Fruit fly (Drosophila melanogaster) whole organism, embryonic: ENCODE data around the gene CG31100.
A peak's percentile ranks its signal among the peaks of the same experiment; 100 is the strongest.

Source experiments
- CG10274 ChIP-seq: fragments of 200-800 bp; sonication (Bioruptor generic); optimal IDR thresholded peaks from 3 replicates; lab custom pipeline; 2017; ENCODE audit warnings: missing biosample characterization, mild to moderate bottlenecking, missing genetic modification characterization
- CG10979 ChIP-seq: fragments of 200-800 bp; sonication (Bioruptor generic); optimal IDR thresholded peaks from 2 replicates; lab custom pipeline; 2018; ENCODE audit warnings: missing biosample characterization, mild to moderate bottlenecking, missing genetic modification characterization, moderate library complexity
- CG11398 ChIP-seq: fragments of 200-800 bp; sonication (Bioruptor generic); optimal IDR thresholded peaks from 2 replicates; lab custom pipeline; 2016; ENCODE audit warnings: missing biosample characterization, missing genetic modification characterization
- CG12104 ChIP-seq: fragments of 200-800 bp; sonication (Bioruptor generic); optimal IDR thresholded peaks from 3 replicates; lab custom pipeline; 2016; ENCODE audit warnings: missing biosample characterization, missing genetic modification characterization
- CG12391 ChIP-seq: fragments of 200-800 bp; sonication (Bioruptor generic); optimal IDR thresholded peaks from 3 replicates; lab custom pipeline; 2018; ENCODE audit warnings: missing biosample characterization, mild to moderate bottlenecking, missing genetic modification characterization, moderate library complexity
- CG12942 ChIP-seq: fragments of 200-800 bp; sonication (Bioruptor generic); optimal IDR thresholded peaks from 3 replicates; lab custom pipeline; 2016; ENCODE audit warnings: missing biosample characterization, missing genetic modification characterization
- CG13894 ChIP-seq: fragments of 200-800 bp; sonication (Bioruptor generic); optimal IDR thresholded peaks from 3 replicates; lab custom pipeline; 2018; ENCODE audit warnings: missing biosample characterization, mild to moderate bottlenecking, missing genetic modification characterization, moderate library complexity
- CG16779 ChIP-seq: fragments of 200-800 bp; sonication (Bioruptor generic); IDR thresholded peaks from 2 replicates; pipeline ENCODE4 v1.3.6; 2022; ENCODE audit warnings: missing biosample characterization, missing genetic modification characterization
- CG17328 ChIP-seq: fragments of 200-800 bp; sonication (Bioruptor generic); IDR thresholded peaks from 2 replicates; pipeline ENCODE4 v1.3.6; 2022; ENCODE audit warnings: missing biosample characterization, missing genetic modification characterization
- CG17359 ChIP-seq: fragments of 200-800 bp; sonication (Bioruptor generic); optimal IDR thresholded peaks from 3 replicates; lab custom pipeline; 2018; ENCODE audit warnings: missing biosample characterization, mild to moderate bottlenecking, missing genetic modification characterization, moderate library complexity
- CG2202 ChIP-seq: fragments of 200-800 bp; sonication (Bioruptor generic); optimal IDR thresholded peaks from 2 replicates; lab custom pipeline; 2018; ENCODE audit warnings: missing biosample characterization, mild to moderate bottlenecking, missing genetic modification characterization
- CG2889 ChIP-seq: fragments of 200-800 bp; sonication (Bioruptor generic); IDR thresholded peaks from 3 replicates; pipeline ENCODE4 v1.3.6; 2022; ENCODE audit warnings: missing biosample characterization, missing genetic modification characterization
- CG32772 ChIP-seq: fragments of 200-800 bp; sonication (Bioruptor generic); IDR thresholded peaks from 2 replicates; pipeline ENCODE4 v1.3.6; 2022; ENCODE audit warnings: missing biosample characterization, missing genetic modification characterization
- CG33557 ChIP-seq: fragments of 200-800 bp; sonication (Bioruptor generic); optimal IDR thresholded peaks from 2 replicates; lab custom pipeline; 2019; ENCODE audit warnings: missing biosample characterization, mild to moderate bottlenecking, missing genetic modification characterization, moderate library complexity
- CG34422 ChIP-seq: fragments of 200-800 bp; sonication (Bioruptor generic); IDR thresholded peaks from 3 replicates; pipeline ENCODE4 v1.3.6; 2022; ENCODE audit warnings: missing biosample characterization, missing genetic modification characterization
- CG4360 ChIP-seq: fragments of 200-800 bp; sonication (Bioruptor generic); IDR thresholded peaks from 2 replicates; pipeline ENCODE4 v1.3.6; 2022; ENCODE audit warnings: missing biosample characterization, missing genetic modification characterization
- CG6683 ChIP-seq: fragments of 200-800 bp; sonication (Bioruptor generic); optimal IDR thresholded peaks from 2 replicates; lab custom pipeline; 2017; ENCODE audit warnings: missing biosample characterization, mild to moderate bottlenecking, missing genetic modification characterization, missing genetic modification reagents
- CG8089 ChIP-seq: fragments of 200-800 bp; sonication (Bioruptor generic); optimal IDR thresholded peaks from 3 replicates; lab custom pipeline; 2016; ENCODE audit warnings: missing biosample characterization, missing genetic modification characterization
- CG8944 ChIP-seq: fragments of 200-800 bp; sonication (Bioruptor generic); optimal IDR thresholded peaks from 3 replicates; lab custom pipeline; 2016; ENCODE audit warnings: missing biosample characterization, missing genetic modification characterization
- CG9727 ChIP-seq: fragments of 200-800 bp; sonication (Bioruptor generic); optimal IDR thresholded peaks from 3 replicates; lab custom pipeline; 2017; ENCODE audit warnings: missing biosample characterization, mild to moderate bottlenecking, missing genetic modification characterization
- CTCF ChIP-seq: fragments of 200-800 bp; sonication (Bioruptor generic); optimal IDR thresholded peaks from 2 replicates; lab custom pipeline; 2017; ENCODE audit warnings: missing biosample characterization, mild to moderate bottlenecking, missing genetic modification characterization, moderate library complexity
- Camta ChIP-seq: fragments of 200-800 bp; sonication (Bioruptor generic); optimal IDR thresholded peaks from 2 replicates; lab custom pipeline; 2016; ENCODE audit warnings: missing biosample characterization, missing genetic modification characterization
- Deaf1 ChIP-seq: fragments of 200-800 bp; optimal IDR thresholded peaks from 3 replicates; lab custom pipeline; 2019; ENCODE audit warnings: missing biosample characterization, mild to moderate bottlenecking, missing genetic modification characterization, moderate library complexity
- HLH3B ChIP-seq: fragments of 200-800 bp; sonication (Bioruptor generic); IDR thresholded peaks from 2 replicates; pipeline ENCODE4 v1.3.6; 2022; ENCODE audit warnings: missing biosample characterization, missing genetic modification characterization
- Hmx ChIP-seq: fragments of 200-800 bp; sonication (Bioruptor generic); optimal IDR thresholded peaks from 2 replicates; lab custom pipeline; 2016; ENCODE audit warnings: missing biosample characterization, missing genetic modification characterization
- Meics ChIP-seq: fragments of 200-800 bp; sonication (Bioruptor generic); optimal IDR thresholded peaks from 2 replicates; lab custom pipeline; 2017; ENCODE audit warnings: missing biosample characterization, mild to moderate bottlenecking, missing genetic modification characterization
- Nf-YB ChIP-seq: fragments of 200-800 bp; sonication (Bioruptor generic); optimal IDR thresholded peaks from 3 replicates; lab custom pipeline; 2019; ENCODE audit warnings: missing biosample characterization, mild to moderate bottlenecking, missing genetic modification characterization, moderate library complexity
- Nf-YC ChIP-seq: fragments of 200-800 bp; optimal IDR thresholded peaks from 3 replicates; lab custom pipeline; 2019; ENCODE audit warnings: missing biosample characterization, mild to moderate bottlenecking, missing genetic modification characterization, moderate library complexity
- NfI ChIP-seq: fragments of 200-800 bp; sonication (Bioruptor generic); optimal IDR thresholded peaks from 3 replicates; lab custom pipeline; 2018; ENCODE audit warnings: missing biosample characterization, mild to moderate bottlenecking, missing genetic modification characterization, moderate library complexity
- Scr ChIP-seq: fragments of 200-800 bp; sonication (Bioruptor generic); IDR thresholded peaks from 2 replicates; pipeline ENCODE4 v1.3.6; 2022; ENCODE audit warnings: missing biosample characterization, missing genetic modification characterization; ENCODE audit not compliant: partially characterized antibody
- Six4 ChIP-seq: fragments of 200-800 bp; sonication (Bioruptor generic); optimal IDR thresholded peaks from 2 replicates; lab custom pipeline; 2016; ENCODE audit warnings: missing biosample characterization, missing genetic modification characterization
- al ChIP-seq: fragments of 200-800 bp; sonication (Bioruptor generic); IDR thresholded peaks from 2 replicates; pipeline ENCODE4 v1.3.6; 2022; ENCODE audit warnings: missing biosample characterization, missing genetic modification characterization
- ash1 ChIP-seq: fragments of 200-800 bp; sonication (Bioruptor generic); optimal IDR thresholded peaks from 2 replicates; lab custom pipeline; 2018; ENCODE audit warnings: missing biosample characterization, mild to moderate bottlenecking, missing genetic modification characterization
- az2 ChIP-seq: fragments of 200-800 bp; sonication (Bioruptor generic); optimal IDR thresholded peaks from 3 replicates; lab custom pipeline; 2016; ENCODE audit warnings: missing biosample characterization, missing genetic modification characterization
- cad ChIP-seq: fragments of >200 bp; optimal IDR thresholded peaks from 2 replicates; lab custom pipeline; 2017; ENCODE audit warnings: missing biosample characterization, missing genetic modification characterization
- dmrt11E ChIP-seq: fragments of 200-800 bp; sonication (Bioruptor generic); optimal IDR thresholded peaks from 3 replicates; lab custom pipeline; 2018; ENCODE audit warnings: missing biosample characterization, mild to moderate bottlenecking, missing genetic modification characterization, moderate library complexity
- dpn ChIP-seq, 2 experiments: fragments of 200-800 bp; sonication (Bioruptor generic); optimal IDR thresholded peaks; 3 replicates each; lab custom pipeline; 2016; ENCODE audit warnings: missing biosample characterization in 2 of 2, missing genetic modification characterization in 2 of 2
- fd64A ChIP-seq: fragments of 200-800 bp; sonication (Bioruptor generic); optimal IDR thresholded peaks from 3 replicates; lab custom pipeline; 2018; ENCODE audit warnings: missing biosample characterization, mild to moderate bottlenecking, missing genetic modification characterization
- gce ChIP-seq: fragments of 200-800 bp; sonication (Bioruptor generic); IDR thresholded peaks from 3 replicates; pipeline ENCODE4 v1.3.6; 2022; ENCODE audit warnings: missing biosample characterization, missing genetic modification characterization
- gem ChIP-seq: fragments of 200-800 bp; sonication (Bioruptor generic); optimal IDR thresholded peaks from 2 replicates; lab custom pipeline; 2019; ENCODE audit warnings: missing biosample characterization, mild to moderate bottlenecking, missing genetic modification characterization, moderate library complexity
- grau ChIP-seq: fragments of 200-800 bp; optimal IDR thresholded peaks from 3 replicates; lab custom pipeline; 2019; ENCODE audit warnings: missing biosample characterization, mild to moderate bottlenecking, missing genetic modification characterization, moderate library complexity
- gsb ChIP-seq: fragments of 200-800 bp; sonication (Bioruptor generic); IDR thresholded peaks from 2 replicates; pipeline ENCODE4 v1.3.6; 2022; ENCODE audit warnings: missing biosample characterization, missing genetic modification characterization
- lilli ChIP-seq: fragments of 200-800 bp; sonication (Bioruptor generic); optimal IDR thresholded peaks from 3 replicates; lab custom pipeline; 2016; ENCODE audit warnings: missing biosample characterization, missing genetic modification characterization
- org-1 ChIP-seq: fragments of 200-800 bp; sonication (Bioruptor generic); optimal IDR thresholded peaks from 2 replicates; lab custom pipeline; 2017; ENCODE audit warnings: missing biosample characterization, missing genetic modification characterization
- p53 ChIP-seq: fragments of 200-800 bp; sonication (Bioruptor generic); optimal IDR thresholded peaks from 2 replicates; lab custom pipeline; 2016; ENCODE audit warnings: missing biosample characterization, missing genetic modification characterization
- pum ChIP-seq: fragments of 200-800 bp; sonication (Bioruptor generic); optimal IDR thresholded peaks from 2 replicates; lab custom pipeline; 2016; ENCODE audit warnings: missing biosample characterization, missing genetic modification characterization
- pzg ChIP-seq: fragments of 200-800 bp; sonication (Bioruptor generic); optimal IDR thresholded peaks from 3 replicates; lab custom pipeline; 2018; ENCODE audit warnings: missing biosample characterization, mild to moderate bottlenecking, missing genetic modification characterization, moderate library complexity
- sens ChIP-seq: fragments of 200-800 bp; sonication (Bioruptor generic); peaks from one replicate; lab custom pipeline; 2016; ENCODE audit warnings: missing biosample characterization, missing genetic modification characterization
- sob ChIP-seq: fragments of 200-800 bp; sonication (Bioruptor generic); IDR thresholded peaks from 2 replicates; pipeline ENCODE4 v1.3.6; 2022; ENCODE audit warnings: missing biosample characterization, missing genetic modification characterization
- toy ChIP-seq: fragments of 200-800 bp; sonication (Bioruptor generic); IDR thresholded peaks from 2 replicates; pipeline ENCODE4 v1.3.6; 2022; ENCODE audit warnings: missing biosample characterization, missing genetic modification characterization
- z ChIP-seq: fragments of 200-800 bp; sonication (Bioruptor generic); IDR thresholded peaks from 3 replicates; pipeline ENCODE4 v1.3.6; 2022; ENCODE audit warnings: missing biosample characterization, missing genetic modification characterization

Gene CG31100

DNA sequence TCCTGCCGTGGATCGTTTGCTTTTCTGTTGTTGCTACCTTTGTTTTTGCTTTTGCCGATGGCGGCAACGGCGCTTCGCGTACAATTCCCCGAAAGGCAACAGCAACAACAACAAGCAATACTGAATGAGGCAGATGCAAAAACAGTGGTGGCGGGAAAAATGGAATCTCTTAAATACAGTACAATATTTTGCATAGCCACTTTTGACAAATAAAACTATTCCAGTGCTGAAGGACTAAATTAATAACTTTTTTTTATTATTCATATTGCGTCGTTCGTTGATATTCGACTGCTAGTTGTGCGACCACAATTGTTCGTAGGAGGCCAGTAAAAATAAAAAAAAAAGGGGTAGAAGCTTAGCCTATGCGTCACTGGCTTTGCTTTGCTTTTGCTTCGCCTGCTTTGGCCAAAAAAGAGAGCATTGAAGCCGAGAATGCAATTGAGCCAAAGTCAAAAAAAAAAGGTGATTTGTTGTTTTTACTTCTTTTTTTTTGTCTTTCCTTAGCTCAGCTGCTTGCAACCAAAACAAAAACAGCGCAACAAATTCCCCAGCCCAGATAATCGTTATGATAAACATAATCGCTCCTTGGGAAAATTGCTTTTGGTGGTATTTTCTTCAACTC, 28.5 kb upstream of the CG31100 start (continued):
- peak; percentile 89 for TF ChIP-seq CG12391 (tag; lab: Kevin White, UChicago)
- TF ChIP-seq CG9727 (GFP tag; lab: Kevin White, UChicago) = peak; percentile 80
- TF ChIP-seq Camta (GFP tag; lab: Kevin White, UChicago) = peak; percentile 81
- TF ChIP-seq CG12942 (GFP tag; lab: Kevin White, UChicago) = peak; percentile 80
- peak; percentile 92 for TF ChIP-seq CG4360 (GFP tag; lab: Robert Waterston, UW)
- peak; percentile 61 for TF ChIP-seq CG2202
- TF ChIP-seq cad = no peak
- peak; percentile 69 for TF ChIP-seq fd64A
- peak; percentile 1 for TF ChIP-seq pzg
- peak; percentile 87 for TF ChIP-seq Meics (GFP tag; lab: Kevin White, UChicago)
- TF ChIP-seq org-1 = peak; percentile 87
- peak; percentile 81 for TF ChIP-seq az2 (GFP tag; lab: Kevin White, UChicago)
- TF ChIP-seq al = peak; percentile 76
- peak; percentile 91 for TF ChIP-seq NfI (GFP tag; lab: Kevin White, UChicago)
- peak; percentile 94 for TF ChIP-seq lilli (GFP tag; lab: Kevin White, UChicago)
- peak; percentile 95 for TF ChIP-seq CG17359
- TF ChIP-seq gce (GFP tag; lab: Robert Waterston, UW) = peak; percentile 89; the same call in 2 of the 3 replicates
- TF ChIP-seq toy = peak; percentile 71; the same call in 1 of the 2 replicates
- TF ChIP-seq Scr = no peak
- peak; percentile 68 for TF ChIP-seq Six4
- peak; percentile 61 for TF ChIP-seq CG13894 (tag; lab: Kevin White, UChicago)
- peak; percentile 92 for TF ChIP-seq HLH3B (GFP tag; lab: Robert Waterston, UW)
- TF ChIP-seq ash1 = peak; percentile 53
- TF ChIP-seq Nf-YB (GFP tag; lab: Kevin White, UChicago) = peak; percentile 60
- TF ChIP-seq sens (GFP tag; lab: Kevin White, UChicago) = peak; percentile 97
- peak; percentile 92 for TF ChIP-seq CG17328 (GFP tag; lab: Robert Waterston, UW)
- peak; percentile 91 for TF ChIP-seq CG34422
- TF ChIP-seq Hmx (GFP tag; lab: Kevin White, UChicago) = peak; percentile 53
- peak; percentile 79 for TF ChIP-seq Deaf1 (tag; lab: Kevin White, UChicago)
- peak; percentile 71 for TF ChIP-seq CG11398 (GFP tag; lab: Kevin White, UChicago)
- peak; percentile 60 for TF ChIP-seq dmrt11E
- peak; percentile 76 for TF ChIP-seq CG12104 (GFP tag; lab: Kevin White, UChicago)
- TF ChIP-seq pum = peak; percentile 82
- TF ChIP-seq dpn (GFP tag; optimal IDR thresholded peaks at IDR 0.05; lab: Kevin White, UChicago) = peak; percentile 78 to 89
- peak; percentile 88 for TF ChIP-seq sob
- peak; percentile 40 for TF ChIP-seq CTCF (GFP tag; lab: Kevin White, UChicago)
- TF ChIP-seq CG6683 (GFP tag; lab: Kevin White, UChicago) = peak; percentile 73
- peak; percentile 69 for TF ChIP-seq CG10274 (GFP tag; lab: Kevin White, UChicago)
- TF ChIP-seq z (GFP tag; lab: Robert Waterston, UW) = no peak
- TF ChIP-seq Nf-YC (tag; lab: Kevin White, UChicago) = peak; percentile 30
- TF ChIP-seq p53 (GFP tag; lab: Kevin White, UChicago) = peak; percentile 18
- TF ChIP-seq CG2889 (GFP tag; lab: Robert Waterston, UW) = peak; percentile 87
- peak; percentile 90 for TF ChIP-seq CG32772 (GFP tag; lab: Robert Waterston, UW)
- no peak for TF ChIP-seq CG33557 (GFP tag; lab: Kevin White, UChicago)
- TF ChIP-seq CG8089 (GFP tag; lab: Kevin White, UChicago) = peak; percentile 73
- peak; percentile 84 for TF ChIP-seq grau (tag; lab: Kevin White, UChicago)
- TF ChIP-seq CG16779 (GFP tag; lab: Robert Waterston, UW) = peak; percentile 74
- peak; percentile 45 for TF ChIP-seq CG8944
- TF ChIP-seq gsb (GFP tag; lab: Robert Waterston, UW) = peak; percentile 81
- peak; percentile 91 for TF ChIP-seq gem
- peak; percentile 79 for TF ChIP-seq CG10979 (tag; lab: Kevin White, UChicago)
